Fruit fly (Drosophila melanogaster) whole organism, embryonic: Measurements from ENCODE around the gene Hap40.

ENCODE experiments used
- B-H2 ChIP-seq: fragments of 200-800 bp; sonication (Bioruptor generic); optimal IDR thresholded peaks from 2 replicates; lab custom pipeline; 2018; ENCODE audit warnings: missing biosample characterization, mild to moderate bottlenecking, missing genetic modification characterization
- CG10431 ChIP-seq: fragments of 200-800 bp; sonication (Bioruptor generic); optimal IDR thresholded peaks from 3 replicates; lab custom pipeline; 2018; ENCODE audit warnings: missing biosample characterization, mild to moderate bottlenecking, missing genetic modification characterization
- CG12104 ChIP-seq: fragments of 200-800 bp; sonication (Bioruptor generic); optimal IDR thresholded peaks from 3 replicates; lab custom pipeline; 2016; ENCODE audit warnings: missing biosample characterization, missing genetic modification characterization
- CG12769 ChIP-seq: fragments of 200-800 bp; sonication (Bioruptor generic); optimal IDR thresholded peaks from 2 replicates; lab custom pipeline; 2019; ENCODE audit warnings: missing biosample characterization, mild to moderate bottlenecking, missing genetic modification characterization, moderate library complexity
- CG1647 ChIP-seq: fragments of 200-800 bp; sonication (Bioruptor generic); optimal IDR thresholded peaks from 3 replicates; lab custom pipeline; 2016; ENCODE audit warnings: missing biosample characterization, missing genetic modification characterization
- CG18476 ChIP-seq: fragments of 200-800 bp; sonication (Bioruptor generic); optimal IDR thresholded peaks from 2 replicates; lab custom pipeline; 2016; ENCODE audit warnings: missing biosample characterization, mild to moderate bottlenecking, missing genetic modification characterization
- CG18599 ChIP-seq: fragments of 200-800 bp; sonication (Bioruptor generic); optimal IDR thresholded peaks from 3 replicates; lab custom pipeline; 2017; ENCODE audit warnings: missing biosample characterization, missing genetic modification characterization, mild to moderate bottlenecking, moderate library complexity, missing genetic modification reagents
- CG34224 ChIP-seq: fragments of 200-800 bp; sonication (Bioruptor generic); IDR thresholded peaks from 3 replicates; pipeline ENCODE4 v1.3.6; 2022; ENCODE audit warnings: missing biosample characterization, missing genetic modification characterization; ENCODE audit not compliant: partially characterized antibody
- CG3726 ChIP-seq: fragments of 200-800 bp; sonication (Bioruptor generic); IDR thresholded peaks from 3 replicates; pipeline ENCODE4, ENCODE4 v1.3.6; 2022; ENCODE audit warnings: missing biosample characterization, missing genetic modification characterization
- CG3995 ChIP-seq: fragments of 200-800 bp; sonication (Bioruptor generic); optimal IDR thresholded peaks from 3 replicates; lab custom pipeline; 2016; ENCODE audit warnings: missing biosample characterization, missing genetic modification characterization
- CG4617 ChIP-seq: fragments of 200-800 bp; sonication (Bioruptor generic); optimal IDR thresholded peaks from 3 replicates; lab custom pipeline; 2016; ENCODE audit warnings: missing biosample characterization, missing genetic modification characterization, borderline replicate concordance
- CG4854 ChIP-seq: fragments of 200-800 bp; sonication (Bioruptor generic); optimal IDR thresholded peaks from 2 replicates; lab custom pipeline; 2016; ENCODE audit warnings: missing biosample characterization, missing genetic modification characterization, inconsistent platforms
- CG7786 ChIP-seq: fragments of 200-800 bp; sonication (Bioruptor generic); optimal IDR thresholded peaks from 2 replicates; lab custom pipeline; 2016; ENCODE audit warnings: missing biosample characterization, missing genetic modification characterization
- CG7987 ChIP-seq: fragments of 200-800 bp; sonication (Bioruptor generic); optimal IDR thresholded peaks from 2 replicates; lab custom pipeline; 2018; ENCODE audit warnings: missing biosample characterization, mild to moderate bottlenecking, missing genetic modification characterization, moderate library complexity
- CG9215 ChIP-seq: fragments of 200-800 bp; sonication (Bioruptor generic); IDR thresholded peaks from 2 replicates; pipeline ENCODE4 v1.3.6; 2022; ENCODE audit warnings: missing biosample characterization, missing genetic modification characterization
- Dip2 ChIP-seq: fragments of 200-800 bp; sonication (Bioruptor generic); IDR thresholded peaks from 2 replicates; pipeline ENCODE4 v1.3.6; 2022; ENCODE audit warnings: missing biosample characterization, missing genetic modification characterization
- H2.0 ChIP-seq: fragments of 200-800 bp; sonication (Bioruptor generic); IDR thresholded peaks from 2 replicates; pipeline ENCODE4 v1.3.6; 2022; ENCODE audit warnings: missing biosample characterization, missing genetic modification characterization
- Hr78 ChIP-seq, 2 experiments: fragments of 200-800 bp in 1 of 2; fragments of >200 bp in 1 of 2; sonication (Bioruptor generic) in 1 of 2; optimal IDR thresholded peaks; 2 replicates each; lab custom pipeline; 2017 to 2019; ENCODE audit warnings: missing biosample characterization in 2 of 2, missing genetic modification characterization in 2 of 2, mild to moderate bottlenecking in 1 of 2, moderate library complexity in 1 of 2
- Mad ChIP-seq: fragments of 200-800 bp; sonication (Bioruptor generic); optimal IDR thresholded peaks from 2 replicates; lab custom pipeline; 2016; ENCODE audit warnings: missing biosample characterization, missing genetic modification characterization
- Meics ChIP-seq: fragments of 200-800 bp; sonication (Bioruptor generic); optimal IDR thresholded peaks from 2 replicates; lab custom pipeline; 2017; ENCODE audit warnings: missing biosample characterization, mild to moderate bottlenecking, missing genetic modification characterization
- NC2β ChIP-seq: fragments of 200-800 bp; sonication (Bioruptor generic); optimal IDR thresholded peaks from 2 replicates; lab custom pipeline; 2016; ENCODE audit warnings: missing biosample characterization, missing genetic modification characterization
- Nf-YC ChIP-seq: fragments of 200-800 bp; optimal IDR thresholded peaks from 3 replicates; lab custom pipeline; 2019; ENCODE audit warnings: missing biosample characterization, mild to moderate bottlenecking, missing genetic modification characterization, moderate library complexity
- Taf1 ChIP-seq: fragments of 200-800 bp; sonication (Bioruptor generic); IDR thresholded peaks from 2 replicates; pipeline ENCODE4 v1.3.6; 2022; ENCODE audit warnings: missing biosample characterization, missing genetic modification characterization
- Trl ChIP-seq, 3 experiments: fragments of >200 bp in 2 of 3; fragments of 200-800 bp in 1 of 3; sonication (Bioruptor generic) in 1 of 3; optimal IDR thresholded peaks; 2 replicates in 1 of 3; 3 replicates in 2 of 3; lab custom pipeline; 2016 to 2017; ENCODE audit warnings: missing biosample characterization in 1 of 3, missing genetic modification characterization in 1 of 3
- ap ChIP-seq: fragments of 200-800 bp; sonication (Bioruptor generic); IDR thresholded peaks from 2 replicates; pipeline ENCODE4 v1.3.6; 2022; ENCODE audit warnings: missing biosample characterization, missing genetic modification characterization
- ash1 ChIP-seq: fragments of 200-800 bp; sonication (Bioruptor generic); optimal IDR thresholded peaks from 2 replicates; lab custom pipeline; 2018; ENCODE audit warnings: missing biosample characterization, mild to moderate bottlenecking, missing genetic modification characterization
- ato ChIP-seq: fragments of 200-800 bp; sonication (Bioruptor generic); IDR thresholded peaks from 2 replicates; pipeline ENCODE4 v1.3.6; 2022; ENCODE audit warnings: missing biosample characterization, missing genetic modification characterization; ENCODE audit not compliant: partially characterized antibody
- br ChIP-seq: fragments of >200 bp; optimal IDR thresholded peaks from 2 replicates; lab custom pipeline; 2017
- bsh ChIP-seq, 2 experiments: fragments of 200-800 bp; sonication (Bioruptor generic); optimal IDR thresholded peaks; 2 replicates each; lab custom pipeline; 2017 to 2018; ENCODE audit warnings: mild to moderate bottlenecking in 2 of 2, missing biosample characterization in 2 of 2, missing genetic modification characterization in 2 of 2, moderate library complexity in 1 of 2
- ci ChIP-seq: fragments of 200-800 bp; sonication (Bioruptor generic); IDR thresholded peaks from 3 replicates; pipeline ENCODE4 v1.3.6; 2022; ENCODE audit warnings: missing biosample characterization, missing genetic modification characterization
- eyg ChIP-seq: fragments of 200-800 bp; sonication (Bioruptor generic); optimal IDR thresholded peaks from 3 replicates; lab custom pipeline; 2016; ENCODE audit warnings: missing biosample characterization, missing genetic modification characterization
- gem ChIP-seq: fragments of 200-800 bp; sonication (Bioruptor generic); optimal IDR thresholded peaks from 2 replicates; lab custom pipeline; 2019; ENCODE audit warnings: missing biosample characterization, mild to moderate bottlenecking, missing genetic modification characterization, moderate library complexity
- h ChIP-seq: fragments of >200 bp; optimal IDR thresholded peaks from 2 replicates; lab custom pipeline; 2017
- hb ChIP-seq: fragments of 200-800 bp; sonication (Bioruptor generic); IDR thresholded peaks from 3 replicates; pipeline ENCODE4 v1.3.6; 2022; ENCODE audit warnings: missing biosample characterization, missing genetic modification characterization; ENCODE audit not compliant: partially characterized antibody
- hkb ChIP-seq, 2 experiments: fragments of 200-800 bp in 1 of 2; fragments of >200 bp in 1 of 2; sonication (Bioruptor generic) in 1 of 2; IDR thresholded peaks in 1 of 2; optimal IDR thresholded peaks in 1 of 2; 2 replicates each; pipeline versions ENCODE4 v1.3.6 to Lab custom; 2017 to 2022; ENCODE audit warnings: missing biosample characterization in 1 of 2, missing genetic modification characterization in 1 of 2
- lab ChIP-seq: fragments of 200-800 bp; sonication (Bioruptor generic); optimal IDR thresholded peaks from 3 replicates; lab custom pipeline; 2017; ENCODE audit warnings: missing biosample characterization, missing genetic modification characterization, mild to moderate bottlenecking, moderate library complexity, missing genetic modification reagents
- oc ChIP-seq: fragments of 200-800 bp; sonication (Bioruptor generic); optimal IDR thresholded peaks from 2 replicates; lab custom pipeline; 2018; ENCODE audit warnings: missing biosample characterization, mild to moderate bottlenecking, missing genetic modification characterization, moderate library complexity
- pan ChIP-seq, 4 experiments: fragments of >200 bp in 3 of 4; fragments of 200-800 bp in 1 of 4; sonication (Bioruptor generic) in 1 of 4; optimal IDR thresholded peaks in 3 of 4; IDR thresholded peaks in 1 of 4; 2 replicates each; pipeline versions ENCODE4 v1.3.6 to Lab custom; 2017 to 2022; ENCODE audit warnings: missing biosample characterization in 2 of 4, missing genetic modification characterization in 2 of 4, mixed read lengths in 1 of 4
- psq ChIP-seq: fragments of 200-800 bp; sonication (Bioruptor generic); optimal IDR thresholded peaks from 2 replicates; lab custom pipeline; 2017; ENCODE audit warnings: missing biosample characterization, missing genetic modification characterization
- pum ChIP-seq: fragments of 200-800 bp; sonication (Bioruptor generic); optimal IDR thresholded peaks from 2 replicates; lab custom pipeline; 2016; ENCODE audit warnings: missing biosample characterization, missing genetic modification characterization
- pzg ChIP-seq: fragments of 200-800 bp; sonication (Bioruptor generic); optimal IDR thresholded peaks from 3 replicates; lab custom pipeline; 2018; ENCODE audit warnings: missing biosample characterization, mild to moderate bottlenecking, missing genetic modification characterization, moderate library complexity
- ranshi ChIP-seq: fragments of 200-800 bp; sonication (Bioruptor generic); IDR thresholded peaks from 2 replicates; pipeline ENCODE4 v1.3.6; 2022; ENCODE audit warnings: missing biosample characterization, missing genetic modification characterization
- rib ChIP-seq: fragments of 200-800 bp; sonication (Bioruptor generic); IDR thresholded peaks from 2 replicates; pipeline ENCODE4 v1.3.6; 2022; ENCODE audit warnings: missing biosample characterization, missing genetic modification characterization
- ro ChIP-seq: fragments of 200-800 bp; sonication (Bioruptor generic); IDR thresholded peaks from 2 replicates; pipeline ENCODE4 v1.3.6; 2022; ENCODE audit warnings: missing biosample characterization, missing genetic modification characterization
- row ChIP-seq: fragments of 200-800 bp; sonication (Bioruptor generic); IDR thresholded peaks from 3 replicates; pipeline ENCODE4 v1.3.6; 2022; ENCODE audit warnings: missing biosample characterization, missing genetic modification characterization
- sqz ChIP-seq: fragments of 200-800 bp; sonication (Bioruptor generic); optimal IDR thresholded peaks from 3 replicates; lab custom pipeline; 2018; ENCODE audit warnings: missing biosample characterization, mild to moderate bottlenecking, missing genetic modification characterization
- tll ChIP-seq, 2 experiments: fragments of 200-800 bp in 1 of 2; fragments of >200 bp in 1 of 2; sonication (Bioruptor generic) in 1 of 2; optimal IDR thresholded peaks; 2 replicates each; lab custom pipeline; 2017 to 2019; ENCODE audit warnings: missing biosample characterization in 2 of 2, missing genetic modification characterization in 2 of 2, mild to moderate bottlenecking in 1 of 2, moderate library complexity in 1 of 2
- toy ChIP-seq: fragments of 200-800 bp; sonication (Bioruptor generic); IDR thresholded peaks from 2 replicates; pipeline ENCODE4 v1.3.6; 2022; ENCODE audit warnings: missing biosample characterization, missing genetic modification characterization
- twi ChIP-seq: fragments of 200-800 bp; optimal IDR thresholded peaks from 2 replicates; lab custom pipeline; 2019; ENCODE audit warnings: missing biosample characterization, mild to moderate bottlenecking, missing genetic modification characterization, moderate library complexity

Gene Hap40

dm6 chrX:15733995-15734394 lies 30.1 kb downstream of the Hap40 start, which contains the start of the genes CG12379 and MagR (continued):
- TF ChIP-seq ap (GFP tag; lab: Robert Waterston, UW) (no peak), Taf1 (GFP tag; lab: Robert Waterston, UW) (peak; percentile 30; the same call in 1 of the 2 replicates), CG1647 (GFP tag; lab: Kevin White, UChicago) (peak; percentile 45), B-H2 (GFP tag; lab: Kevin White, UChicago) (peak; percentile 73), hb (GFP tag; lab: Robert Waterston, UW) (peak; percentile 70; the same call in 1 of the 3 replicates), Meics (GFP tag; lab: Kevin White, UChicago) (peak; percentile 53), toy (no peak), h (no peak), CG4854 (GFP tag; lab: Kevin White, UChicago) (no peak), CG4617 (GFP tag; lab: Kevin White, UChicago) (peak; percentile 42), pum (GFP tag; lab: Kevin White, UChicago) (peak; percentile 55), br (lab: Kevin White, UChicago) (no peak), CG34224 (peak; percentile 71), gem (no peak), Mad (GFP tag; lab: Kevin White, UChicago) (peak; percentile 30), pan (optimal IDR thresholded peaks at IDR 0.05; lab: Kevin White, UChicago) (no peak), pan (GFP tag; optimal IDR thresholded peaks at IDR 0.05 in 1 of 2, IDR thresholded peaks at IDR 0.05 in 1 of 2) (no peak), Trl (optimal IDR thresholded peaks at IDR 0.05; lab: Kevin White, UChicago) (no peak), Trl (GFP tag; optimal IDR thresholded peaks at IDR 0.05; lab: Kevin White, UChicago) (peak; percentile 40), eyg (GFP tag; lab: Kevin White, UChicago) (no peak), CG3995 (GFP tag; lab: Kevin White, UChicago) (peak; percentile 100), ci (no peak), row (peak; percentile 95), ranshi (GFP tag; lab: Robert Waterston, UW) (0 out of 2 replicates have a peak, but pooled peaks have one; percentile 31), bsh (GFP tag; optimal IDR thresholded peaks at IDR 0.05; lab: Kevin White, UChicago) (peak in 1 of 2 experiments; percentile 7), CG7987 (peak; percentile 19), CG18599 (GFP tag; lab: Kevin White, UChicago) (no peak), Hr78 (GFP tag; optimal IDR thresholded peaks at IDR 0.05; lab: Kevin White, UChicago) (no peak), CG10431 (GFP tag; lab: Kevin White, UChicago) (no peak), CG18476 (no peak), CG9215 (GFP tag; lab: Robert Waterston, UW) (peak; percentile 63), psq (GFP tag; lab: Kevin White, UChicago) (no peak), Dip2 (no peak), sqz (GFP tag; lab: Kevin White, UChicago) (no peak), pzg (GFP tag; lab: Kevin White, UChicago) (peak; percentile 58), CG3726 (GFP tag; lab: Robert Waterston, UW) (no peak), tll (GFP tag; optimal IDR thresholded peaks at IDR 0.05; lab: Kevin White, UChicago) (peak in 1 of 2 experiments; percentile 83), ato (GFP tag; lab: Robert Waterston, UW) (0 out of 2 replicates have a peak, but pooled peaks have one; percentile 31), lab (GFP tag; lab: Kevin White, UChicago) (no peak), ro (GFP tag; lab: Robert Waterston, UW) (0 out of 2 replicates have a peak, but pooled peaks have one; percentile 14), NC2β (GFP tag; lab: Kevin White, UChicago) (peak; percentile 41), rib (no peak), Nf-YC (tag; lab: Kevin White, UChicago) (peak; percentile 72), CG12769 (tag; lab: Kevin White, UChicago) (no peak), H2.0 (no peak), twi (peak; percentile 76), oc (tag; lab: Kevin White, UChicago) (no peak), CG12104 (GFP tag; lab: Kevin White, UChicago) (peak; percentile 46), hkb (optimal IDR thresholded peaks at IDR 0.05; lab: Kevin White, UChicago) (no peak), hkb (GFP tag; IDR thresholded peaks at IDR 0.05; lab: Robert Waterston, UW) (no peak), CG7786 (GFP tag; lab: Kevin White, UChicago) (peak; percentile 56), ash1 (GFP tag; lab: Kevin White, UChicago) (no peak)
